Worm (Caenorhabditis elegans) whole organism, young adult: ENCODE measurements around the gene Y51A2B.6.

Experiments
- F39B2.1 ChIP-seq: fragments of 200-800 bp; sonication (Bioruptor generic); IDR thresholded peaks from 2 replicates; pipeline ENCODE4 v1.3.6; 2022; ENCODE audit warnings: missing genetic modification reagents, missing genetic modification characterization, missing compliant biosample characterization
- Y53G8AR.9 ChIP-seq: fragments of 200-800 bp; sonication (Bioruptor generic); conservative IDR thresholded peaks from 2 replicates; pipeline ENCODE4 v1.3.6; 2022; ENCODE audit warnings: missing genetic modification reagents, missing genetic modification characterization, missing compliant biosample characterization
- ama-1 ChIP-seq, 3 experiments: fragments of 150-350 bp in 1 of 3; sonication (generic microtip) in 2 of 3; optimal IDR thresholded peaks; 2 replicates each; lab custom pipeline; 2014 to 2018; ENCODE audit warnings: missing biosample characterization in 2 of 3, missing genetic modification characterization in 2 of 3, missing genetic modification reagents in 2 of 3
- lin-26 ChIP-seq: fragments of 200-800 bp; sonication (Bioruptor generic); IDR thresholded peaks from 2 replicates; pipeline ENCODE4 v1.3.6; 2022; ENCODE audit warnings: missing genetic modification reagents, missing genetic modification characterization, missing compliant biosample characterization

DNA sequence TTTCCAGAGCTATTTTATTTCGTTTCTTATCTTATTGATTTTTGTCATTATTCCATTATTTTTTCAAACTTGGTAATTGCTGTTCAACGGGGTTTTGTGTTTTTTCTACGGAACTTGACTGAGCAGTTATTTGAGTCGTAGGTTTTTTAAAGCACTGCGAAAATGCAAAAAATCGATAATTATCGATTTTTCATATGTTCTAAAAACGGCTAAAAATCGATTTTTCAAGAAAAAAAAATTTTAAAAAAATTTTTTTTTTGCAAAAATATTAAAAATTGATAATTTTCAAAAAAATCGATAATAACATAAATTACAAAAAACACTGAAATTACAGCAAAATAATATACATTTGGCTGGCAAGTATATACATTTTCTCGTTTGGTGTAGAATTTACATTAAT is 18.6 kb downstream of the Y51A2B.6 start:
- TF ChIP-seq Y53G8AR.9 (GFP tag; lab: Robert Waterston, UW) (no peak), lin-26 (no peak), F39B2.1 (no peak), ama-1 (optimal IDR thresholded peaks at IDR 0.05; lab: Kevin White, UChicago) (no peak), ama-1 (GFP tag; optimal IDR thresholded peaks at IDR 0.05; lab: Kevin White, UChicago) (no peak)
